Fruit fly (Drosophila melanogaster) S2 (cell line): ENCODE results near the gene Ubr3.

ENCODE experiments used
- CG8478 ChIP-seq: fragments of >200 bp; optimal IDR thresholded peaks from 2 replicates; lab custom pipeline; 2018
- CTCF ChIP-seq, 2 experiments: fragments of >200 bp; optimal IDR thresholded peaks; 2 replicates each; lab custom pipeline; 2018

DNA sequence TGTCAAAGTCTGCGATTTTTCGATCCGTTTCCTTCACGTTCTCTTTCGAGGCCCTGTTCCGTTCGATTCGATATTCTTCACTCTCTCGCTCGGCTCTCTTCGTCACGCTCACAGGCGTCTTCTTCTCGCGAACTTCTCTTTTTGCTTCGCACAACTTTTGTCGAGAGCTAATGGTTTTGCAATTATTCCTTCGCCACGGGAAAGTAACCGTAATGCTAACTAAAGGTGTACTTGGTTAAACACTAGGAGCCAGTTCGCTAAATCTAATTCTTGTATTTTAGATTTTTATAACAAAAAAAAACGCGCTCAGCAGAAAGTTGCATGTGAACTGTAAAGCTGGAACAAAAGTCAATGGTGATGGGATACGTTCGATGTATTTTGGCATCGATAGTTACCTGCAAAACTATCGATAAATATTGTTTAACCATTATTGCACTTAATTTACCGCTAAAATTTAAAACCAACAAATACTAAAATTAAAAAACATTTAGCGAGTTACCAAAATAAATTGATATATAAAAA lies 4.6 kb upstream of the Ubr3 start, which contains the start of gene mahe:
- TF ChIP-seq CTCF (optimal IDR thresholded peaks at IDR 0.05; lab: Kevin White, UChicago) (no peak), CG8478 (lab: Kevin White, UChicago) (no peak)
